Fruit fly (Drosophila melanogaster) whole organism, embryonic: ENCODE measurements around the gene CG9682.

ENCODE experiments used
- ATbp ChIP-seq: fragments of 200-800 bp; sonication (Bioruptor generic); optimal IDR thresholded peaks from 2 replicates; lab custom pipeline; 2017; ENCODE audit warnings: missing biosample characterization, mild to moderate bottlenecking, missing genetic modification characterization, missing genetic modification reagents
- B-H2 ChIP-seq: fragments of 200-800 bp; sonication (Bioruptor generic); optimal IDR thresholded peaks from 2 replicates; lab custom pipeline; 2018; ENCODE audit warnings: missing biosample characterization, mild to moderate bottlenecking, missing genetic modification characterization
- CG12155 ChIP-seq: fragments of 200-800 bp; sonication (Bioruptor generic); optimal IDR thresholded peaks from 3 replicates; lab custom pipeline; 2016; ENCODE audit warnings: missing biosample characterization, missing genetic modification characterization
- CG12236 ChIP-seq: fragments of 200-800 bp; sonication (Bioruptor generic); optimal IDR thresholded peaks from 2 replicates; lab custom pipeline; 2016; ENCODE audit warnings: missing biosample characterization, missing genetic modification characterization
- CG1233 ChIP-seq: fragments of 200-800 bp; sonication (Bioruptor generic); optimal IDR thresholded peaks from 4 replicates; lab custom pipeline; 2018; ENCODE audit warnings: missing biosample characterization, mild to moderate bottlenecking, missing genetic modification characterization
- CG15011 ChIP-seq: fragments of 200-800 bp; sonication (Bioruptor generic); optimal IDR thresholded peaks from 3 replicates; lab custom pipeline; 2018; ENCODE audit warnings: missing biosample characterization, mild to moderate bottlenecking, missing genetic modification characterization
- CG15514 ChIP-seq: fragments of 200-800 bp; sonication (Bioruptor generic); optimal IDR thresholded peaks from 3 replicates; lab custom pipeline; 2017; ENCODE audit warnings: missing biosample characterization, missing genetic modification characterization, mild to moderate bottlenecking, moderate library complexity, missing genetic modification reagents
- CG17328 ChIP-seq: fragments of 200-800 bp; sonication (Bioruptor generic); IDR thresholded peaks from 2 replicates; pipeline ENCODE4 v1.3.6; 2022; ENCODE audit warnings: missing biosample characterization, missing genetic modification characterization
- CG17568 ChIP-seq: fragments of 200-800 bp; sonication (Bioruptor generic); optimal IDR thresholded peaks from 2 replicates; lab custom pipeline; 2018; ENCODE audit warnings: missing biosample characterization, mild to moderate bottlenecking, missing genetic modification characterization, moderate library complexity
- CG2712 ChIP-seq: fragments of 200-800 bp; optimal IDR thresholded peaks from 3 replicates; lab custom pipeline; 2019; ENCODE audit warnings: missing biosample characterization, mild to moderate bottlenecking, missing genetic modification characterization, moderate library complexity
- CG3163 ChIP-seq: fragments of 200-800 bp; sonication (Bioruptor generic); optimal IDR thresholded peaks from 3 replicates; lab custom pipeline; 2016; ENCODE audit warnings: missing biosample characterization, missing genetic modification characterization
- CG4730 ChIP-seq: fragments of 200-800 bp; sonication (Bioruptor generic); IDR thresholded peaks from 2 replicates; pipeline ENCODE4 v1.3.6; 2022; ENCODE audit warnings: missing biosample characterization, missing genetic modification characterization
- CG7357 ChIP-seq: fragments of 200-800 bp; sonication (Bioruptor generic); IDR thresholded peaks from 3 replicates; pipeline ENCODE4 v1.3.6; 2022; ENCODE audit warnings: missing biosample characterization, missing genetic modification characterization
- CG7928 ChIP-seq: fragments of 200-800 bp; sonication (Bioruptor generic); optimal IDR thresholded peaks from 2 replicates; lab custom pipeline; 2017; ENCODE audit warnings: missing biosample characterization, mild to moderate bottlenecking, missing genetic modification characterization
- CG8388 ChIP-seq: fragments of 200-800 bp; sonication (Bioruptor generic); optimal IDR thresholded peaks from 2 replicates; lab custom pipeline; 2019; ENCODE audit warnings: missing biosample characterization, mild to moderate bottlenecking, missing genetic modification characterization, moderate library complexity
- Drgx ChIP-seq: fragments of 200-800 bp; sonication (Bioruptor generic); IDR thresholded peaks from 2 replicates; pipeline ENCODE4 v1.3.6; 2022; ENCODE audit warnings: missing biosample characterization, missing genetic modification characterization
- E2f2 ChIP-seq: fragments of 200-800 bp; sonication (Bioruptor generic); IDR thresholded peaks from 2 replicates; pipeline ENCODE4 v1.3.6; 2022; ENCODE audit warnings: missing biosample characterization, missing genetic modification characterization
- Elba2 ChIP-seq: fragments of 200-800 bp; sonication (Bioruptor generic); optimal IDR thresholded peaks from 3 replicates; lab custom pipeline; 2016; ENCODE audit warnings: missing biosample characterization, missing genetic modification characterization
- Gug ChIP-seq: fragments of 200-800 bp; sonication (Bioruptor generic); IDR thresholded peaks from 4 replicates; pipeline ENCODE4 v1.3.6; 2022; ENCODE audit warnings: missing biosample characterization, missing genetic modification characterization
- HLH3B ChIP-seq: fragments of 200-800 bp; sonication (Bioruptor generic); IDR thresholded peaks from 2 replicates; pipeline ENCODE4 v1.3.6; 2022; ENCODE audit warnings: missing biosample characterization, missing genetic modification characterization
- Hand ChIP-seq: fragments of 200-800 bp; sonication (Bioruptor generic); optimal IDR thresholded peaks from 2 replicates; lab custom pipeline; 2017; ENCODE audit warnings: mild to moderate bottlenecking, missing biosample characterization, missing genetic modification reagents, missing genetic modification characterization
- Hmr ChIP-seq: fragments of 200-800 bp; sonication (Bioruptor generic); optimal IDR thresholded peaks from 3 replicates; lab custom pipeline; 2017; ENCODE audit warnings: mild to moderate bottlenecking, missing biosample characterization, missing genetic modification reagents, missing genetic modification characterization
- MESR4 ChIP-seq: fragments of 200-800 bp; sonication (Bioruptor generic); optimal IDR thresholded peaks from 2 replicates; lab custom pipeline; 2018; ENCODE audit warnings: missing biosample characterization, mild to moderate bottlenecking, missing genetic modification characterization, moderate library complexity
- Med ChIP-seq: fragments of 200-800 bp; sonication (Bioruptor generic); peaks from one replicate; lab custom pipeline; 2016; ENCODE audit warnings: missing biosample characterization, missing genetic modification characterization, mild to moderate bottlenecking, inconsistent platforms, moderate library complexity
- Neu2 ChIP-seq: fragments of 200-800 bp; sonication (Bioruptor generic); optimal IDR thresholded peaks from 3 replicates; lab custom pipeline; 2016; ENCODE audit warnings: missing biosample characterization, missing genetic modification characterization, borderline replicate concordance
- Usf ChIP-seq: fragments of 200-800 bp; sonication (Bioruptor generic); optimal IDR thresholded peaks from 2 replicates; lab custom pipeline; 2017; ENCODE audit warnings: missing genotype, missing biosample characterization, missing genetic modification characterization
- Xrp1 ChIP-seq: fragments of 200-800 bp; sonication (Bioruptor generic); IDR thresholded peaks from 2 replicates; pipeline ENCODE4 v1.3.6; 2022; ENCODE audit warnings: missing biosample characterization, missing genetic modification characterization
- bigmax ChIP-seq: fragments of 200-800 bp; sonication (Bioruptor generic); optimal IDR thresholded peaks from 2 replicates; lab custom pipeline; 2018; ENCODE audit warnings: missing biosample characterization, mild to moderate bottlenecking, missing genetic modification characterization
- chm ChIP-seq: fragments of 200-800 bp; sonication (Bioruptor generic); IDR thresholded peaks from 2 replicates; pipeline ENCODE4 v1.3.6; 2022; ENCODE audit warnings: missing biosample characterization, missing genetic modification characterization
- croc ChIP-seq: fragments of 200-800 bp; sonication (Bioruptor generic); conservative IDR thresholded peaks from 3 replicates; pipeline ENCODE4 v1.3.6; 2022; ENCODE audit warnings: missing biosample characterization, missing genetic modification characterization
- dati ChIP-seq: fragments of 200-800 bp; sonication (Bioruptor generic); IDR thresholded peaks from 2 replicates; pipeline ENCODE4 v1.3.6; 2022; ENCODE audit warnings: missing biosample characterization, missing genetic modification characterization
- emc ChIP-seq: fragments of 200-800 bp; sonication (Bioruptor generic); optimal IDR thresholded peaks from 2 replicates; lab custom pipeline; 2016; ENCODE audit warnings: missing biosample characterization, missing genetic modification characterization
- fd64A ChIP-seq: fragments of 200-800 bp; sonication (Bioruptor generic); optimal IDR thresholded peaks from 3 replicates; lab custom pipeline; 2018; ENCODE audit warnings: missing biosample characterization, mild to moderate bottlenecking, missing genetic modification characterization
- gem ChIP-seq: fragments of 200-800 bp; sonication (Bioruptor generic); optimal IDR thresholded peaks from 2 replicates; lab custom pipeline; 2019; ENCODE audit warnings: missing biosample characterization, mild to moderate bottlenecking, missing genetic modification characterization, moderate library complexity
- gsb-n ChIP-seq: fragments of 200-800 bp; sonication (Bioruptor generic); optimal IDR thresholded peaks from 3 replicates; lab custom pipeline; 2018; ENCODE audit warnings: missing biosample characterization, mild to moderate bottlenecking, missing genetic modification characterization
- hbn ChIP-seq: fragments of 200-800 bp; sonication (Bioruptor generic); IDR thresholded peaks from 2 replicates; pipeline ENCODE4 v1.3.6; 2022; ENCODE audit warnings: missing biosample characterization, missing genetic modification characterization; ENCODE audit not compliant: partially characterized antibody
- her ChIP-seq: fragments of 200-800 bp; sonication (Bioruptor generic); optimal IDR thresholded peaks from 2 replicates; lab custom pipeline; 2016; ENCODE audit warnings: missing biosample characterization, missing genetic modification characterization
- lab ChIP-seq: fragments of 200-800 bp; sonication (Bioruptor generic); optimal IDR thresholded peaks from 3 replicates; lab custom pipeline; 2017; ENCODE audit warnings: missing biosample characterization, missing genetic modification characterization, mild to moderate bottlenecking, moderate library complexity, missing genetic modification reagents
- p53 ChIP-seq: fragments of 200-800 bp; sonication (Bioruptor generic); optimal IDR thresholded peaks from 2 replicates; lab custom pipeline; 2016; ENCODE audit warnings: missing biosample characterization, missing genetic modification characterization
- pho ChIP-seq: fragments of 200-800 bp; sonication (Bioruptor generic); optimal IDR thresholded peaks from 2 replicates; lab custom pipeline; 2016; ENCODE audit warnings: missing biosample characterization, missing genetic modification characterization
- pita ChIP-seq: fragments of 200-800 bp; sonication (Bioruptor generic); optimal IDR thresholded peaks from 2 replicates; lab custom pipeline; 2017; ENCODE audit warnings: missing biosample characterization, mild to moderate bottlenecking, missing genetic modification characterization
- psq ChIP-seq: fragments of 200-800 bp; sonication (Bioruptor generic); optimal IDR thresholded peaks from 2 replicates; lab custom pipeline; 2017; ENCODE audit warnings: missing biosample characterization, missing genetic modification characterization
- pum ChIP-seq: fragments of 200-800 bp; sonication (Bioruptor generic); optimal IDR thresholded peaks from 2 replicates; lab custom pipeline; 2016; ENCODE audit warnings: missing biosample characterization, missing genetic modification characterization
- repo ChIP-seq: fragments of 200-800 bp; sonication (Bioruptor generic); optimal IDR thresholded peaks from 2 replicates; lab custom pipeline; 2016; ENCODE audit warnings: missing biosample characterization, missing genetic modification characterization
- slou ChIP-seq: fragments of 200-800 bp; sonication (Bioruptor generic); optimal IDR thresholded peaks from 3 replicates; lab custom pipeline; 2016; ENCODE audit warnings: missing biosample characterization, missing genetic modification characterization
- toy ChIP-seq: fragments of 200-800 bp; sonication (Bioruptor generic); IDR thresholded peaks from 2 replicates; pipeline ENCODE4 v1.3.6; 2022; ENCODE audit warnings: missing biosample characterization, missing genetic modification characterization
- trh ChIP-seq: fragments of 200-800 bp; sonication (Bioruptor generic); optimal IDR thresholded peaks from 2 replicates; lab custom pipeline; 2016; ENCODE audit warnings: missing biosample characterization, missing genetic modification characterization
- vfl ChIP-seq: fragments of 200-800 bp; sonication (Bioruptor generic); optimal IDR thresholded peaks from 2 replicates; lab custom pipeline; 2016; ENCODE audit warnings: missing biosample characterization, missing genetic modification characterization
- zen2 ChIP-seq: fragments of 200-800 bp; sonication (Bioruptor generic); IDR thresholded peaks from 3 replicates; pipeline ENCODE4 v1.3.6; 2022; ENCODE audit warnings: missing biosample characterization, missing genetic modification characterization; ENCODE audit not compliant: partially characterized antibody

The CG9682 gene

DNA sequence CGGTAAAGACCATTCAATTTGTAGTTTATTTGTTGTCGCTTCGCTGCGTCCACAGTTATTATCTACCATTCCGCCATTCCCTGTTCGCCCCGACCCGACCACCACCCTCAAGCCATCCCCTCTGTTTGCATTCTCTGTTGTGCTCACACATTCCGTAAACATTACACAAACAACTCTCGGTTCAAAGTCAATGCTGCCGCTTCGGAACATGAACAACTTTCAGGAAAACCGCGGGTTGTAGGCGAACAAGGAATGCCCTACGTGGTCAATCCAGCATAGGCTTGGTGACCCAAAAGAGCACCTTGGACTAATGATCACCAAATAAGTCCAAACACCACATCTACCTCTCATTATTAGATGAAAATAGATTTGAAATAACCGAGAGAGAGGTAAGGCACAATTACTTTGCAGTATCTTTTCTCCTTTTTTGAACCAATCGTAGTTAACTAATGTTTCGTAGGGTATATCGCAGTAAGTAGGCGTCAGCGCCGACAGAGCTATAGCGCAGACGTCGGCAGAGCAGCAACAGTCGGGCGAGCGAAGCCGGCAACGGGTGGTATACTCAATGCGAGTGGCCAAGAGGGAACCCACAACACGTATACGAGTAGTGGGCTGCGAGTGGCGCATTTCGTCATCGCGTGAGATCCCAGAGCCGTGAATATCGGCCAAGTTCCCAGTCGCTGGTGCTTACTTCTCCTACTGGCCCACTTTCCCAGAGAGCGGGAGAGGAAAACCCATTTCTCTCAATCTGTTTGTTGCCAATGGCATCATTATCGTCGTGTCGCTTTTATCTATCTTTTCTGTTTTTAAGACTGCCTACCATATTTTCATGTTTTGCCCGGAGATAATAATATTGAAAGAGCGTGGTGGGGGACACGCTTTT is 47.4 kb upstream of the CG9682 start:
- peak; percentile 74 for TF ChIP-seq CG17568 (GFP tag; lab: Kevin White, UChicago)
- peak; percentile 91 for TF ChIP-seq fd64A (GFP tag; lab: Kevin White, UChicago)
- TF ChIP-seq p53 = peak; percentile 95
- peak; percentile 93 for TF ChIP-seq CG15514 (GFP tag; lab: Kevin White, UChicago)
- TF ChIP-seq emc = peak; percentile 97
- TF ChIP-seq Hand (GFP tag; lab: Kevin White, UChicago) = peak; percentile 85
- peak; percentile 100 for TF ChIP-seq Med (GFP tag; lab: Kevin White, UChicago)
- TF ChIP-seq HLH3B (GFP tag; lab: Robert Waterston, UW) = peak; percentile 97
- peak; percentile 96 for TF ChIP-seq Hmr (GFP tag; lab: Kevin White, UChicago)
- peak; percentile 76 for TF ChIP-seq trh (GFP tag; lab: Kevin White, UChicago)
- TF ChIP-seq Neu2 (GFP tag; lab: Kevin White, UChicago) = peak; percentile 92
- TF ChIP-seq MESR4 (GFP tag; lab: Kevin White, UChicago) = no peak
- peak; percentile 55; the same call in 1 of the 2 replicates for TF ChIP-seq hbn
- peak; percentile 95 for TF ChIP-seq pho (GFP tag; lab: Kevin White, UChicago)
- TF ChIP-seq pum (GFP tag; lab: Kevin White, UChicago) = peak; percentile 98
- TF ChIP-seq slou (GFP tag; lab: Kevin White, UChicago) = peak; percentile 91
- peak; percentile 83 for TF ChIP-seq Usf (GFP tag; lab: Kevin White, UChicago)
- peak; percentile 67 for TF ChIP-seq E2f2 (GFP tag; lab: Robert Waterston, UW)
- peak; percentile 88 for TF ChIP-seq CG7357 (GFP tag; lab: Robert Waterston, UW)
- peak; percentile 92 for TF ChIP-seq vfl
- peak; percentile 94 for TF ChIP-seq ATbp (GFP tag; lab: Kevin White, UChicago)
- no peak for TF ChIP-seq Elba2 (GFP tag; lab: Kevin White, UChicago)
- TF ChIP-seq lab (GFP tag; lab: Kevin White, UChicago) = peak; percentile 98
- peak; percentile 94 for TF ChIP-seq CG2712 (tag; lab: Kevin White, UChicago)
- TF ChIP-seq chm (GFP tag; lab: Robert Waterston, UW) = peak; percentile 52; the same call in 1 of the 2 replicates
- TF ChIP-seq CG15011 (GFP tag; lab: Kevin White, UChicago) = peak; percentile 94
- TF ChIP-seq CG1233 (GFP tag; lab: Kevin White, UChicago) = peak; percentile 94
- TF ChIP-seq CG12155 = peak; percentile 89
- TF ChIP-seq gem (tag; lab: Kevin White, UChicago) = peak; percentile 96
- TF ChIP-seq Drgx = peak; percentile 73
- TF ChIP-seq zen2 (GFP tag; lab: Robert Waterston, UW) = no peak
- TF ChIP-seq gsb-n (tag; lab: Kevin White, UChicago) = peak; percentile 76
- TF ChIP-seq pita (GFP tag; lab: Kevin White, UChicago) = no peak
- peak; percentile 94 for TF ChIP-seq Gug (GFP tag; lab: Robert Waterston, UW)
- TF ChIP-seq CG3163 = peak; percentile 80
- TF ChIP-seq toy (GFP tag; lab: Robert Waterston, UW) = peak; percentile 77
- TF ChIP-seq psq = peak; percentile 94
- TF ChIP-seq CG17328 = peak; percentile 70; the same call in 1 of the 2 replicates
- peak; percentile 77 for TF ChIP-seq CG7928 (GFP tag; lab: Kevin White, UChicago)
- TF ChIP-seq CG12236 (GFP tag; lab: Kevin White, UChicago) = peak; percentile 82
- peak; percentile 98 for TF ChIP-seq repo (GFP tag; lab: Kevin White, UChicago)
- peak; percentile 93 for TF ChIP-seq Xrp1 (GFP tag; lab: Robert Waterston, UW)
- no peak for TF ChIP-seq bigmax (GFP tag; lab: Kevin White, UChicago)
- peak; percentile 64 for TF ChIP-seq B-H2 (GFP tag; lab: Kevin White, UChicago)
- TF ChIP-seq croc (GFP tag; lab: Robert Waterston, UW) = peak; percentile 91
- peak; percentile 88 for TF ChIP-seq CG8388
- peak; percentile 96 for TF ChIP-seq her (GFP tag; lab: Kevin White, UChicago)
- TF ChIP-seq CG4730 (GFP tag; lab: Robert Waterston, UW) = peak; percentile 88
- TF ChIP-seq dati (GFP tag; lab: Robert Waterston, UW) = peak; percentile 65; the same call in 1 of the 2 replicates
